Worm (Caenorhabditis elegans) whole organism, L3 larva: ENCODE measurements around the gene fzo-1.

Source experiments
- R02D3.7 ChIP-seq: fragments of 150-350 bp; optimal IDR thresholded peaks from 2 replicates; lab custom pipeline; 2014; ENCODE audit warnings: missing biosample characterization, missing genetic modification characterization
- ama-1 ChIP-seq: fragments of 150-350 bp; optimal IDR thresholded peaks from 2 replicates; lab custom pipeline; 2018
- ceh-16 ChIP-seq: sonication (generic microtip); optimal IDR thresholded peaks from 2 replicates; lab custom pipeline; 2017; ENCODE audit warnings: missing biosample characterization, missing genetic modification characterization
- ceh-9 ChIP-seq: sonication (generic microtip); optimal IDR thresholded peaks from 2 replicates; lab custom pipeline; 2018; ENCODE audit warnings: missing biosample characterization, missing genetic modification characterization
- elt-1 ChIP-seq: fragments of 150-350 bp; optimal IDR thresholded peaks from 2 replicates; lab custom pipeline; 2014; ENCODE audit warnings: missing biosample characterization, missing genetic modification characterization
- lin-15B ChIP-seq: fragments of 150-350 bp; optimal IDR thresholded peaks from 2 replicates; lab custom pipeline; 2014; ENCODE audit warnings: missing biosample characterization, missing genetic modification characterization
- lin-39 ChIP-seq: fragments of 150-350 bp; optimal IDR thresholded peaks from 2 replicates; lab custom pipeline; 2018; ENCODE audit warnings: missing biosample characterization, missing genetic modification reagents, missing genetic modification characterization
- nhr-12 ChIP-seq: fragments of 150-350 bp; optimal IDR thresholded peaks from 2 replicates; lab custom pipeline; 2014; ENCODE audit warnings: missing biosample characterization, missing genetic modification characterization
- nhr-237 ChIP-seq: fragments of 150-350 bp; optimal IDR thresholded peaks from 2 replicates; lab custom pipeline; 2014; ENCODE audit warnings: missing biosample characterization, missing genetic modification characterization
- nhr-28 ChIP-seq: fragments of 150-350 bp; optimal IDR thresholded peaks from 2 replicates; lab custom pipeline; 2014; ENCODE audit warnings: missing biosample characterization, missing genetic modification characterization
- pha-4 ChIP-seq: fragments of 150-350 bp; optimal IDR thresholded peaks from 2 replicates; lab custom pipeline; 2014; ENCODE audit warnings: missing biosample characterization, missing genetic modification reagents, missing genetic modification characterization
- skn-1 ChIP-seq: fragments of 150-350 bp; optimal IDR thresholded peaks from 2 replicates; lab custom pipeline; 2014; ENCODE audit warnings: missing biosample characterization, missing genetic modification characterization
- ztf-11 ChIP-seq: fragments of 150-350 bp; optimal IDR thresholded peaks from 2 replicates; lab custom pipeline; 2014; ENCODE audit warnings: missing biosample characterization, missing genetic modification characterization

DNA sequence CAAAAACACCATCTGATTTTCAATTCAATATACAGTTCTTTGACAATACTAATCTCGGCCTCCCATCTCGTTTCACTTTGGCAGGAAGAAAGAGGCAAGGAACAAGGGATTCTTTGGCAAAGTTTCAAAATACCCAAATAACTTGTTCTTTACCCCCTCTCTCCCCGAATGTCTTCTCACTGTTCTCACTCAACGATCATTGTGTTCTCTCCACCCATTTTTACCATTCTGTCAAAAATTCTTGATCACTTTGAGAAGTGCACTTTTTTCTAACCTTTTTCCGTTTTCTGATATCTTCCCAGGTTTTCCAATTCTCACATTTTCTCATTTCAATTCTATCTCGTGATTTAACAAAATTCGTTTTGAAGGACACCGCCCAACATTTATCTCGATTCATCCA, 18.1 kb upstream of the fzo-1 start, which contains the start of gene H41C03.1:
- TF ChIP-seq ceh-9 (tag; lab: Kevin White, UChicago) (no peak), elt-1 (no peak), ztf-11 (no peak), nhr-12 (no peak), lin-15B (tag; lab: Kevin White, UChicago) (no peak), ceh-16 (tag; lab: Kevin White, UChicago) (no peak), ama-1 (lab: Kevin White, UChicago) (no peak), R02D3.7 (tag; lab: Kevin White, UChicago) (no peak), pha-4 (tag; lab: Kevin White, UChicago) (no peak), nhr-28 (tag; lab: Kevin White, UChicago) (no peak), nhr-237 (tag; lab: Kevin White, UChicago) (no peak), skn-1 (tag; lab: Kevin White, UChicago) (no peak), lin-39 (tag; lab: Kevin White, UChicago) (no peak)
